Worm (Caenorhabditis elegans): Measurements from ENCODE around the gene srz-59.

DNA sequence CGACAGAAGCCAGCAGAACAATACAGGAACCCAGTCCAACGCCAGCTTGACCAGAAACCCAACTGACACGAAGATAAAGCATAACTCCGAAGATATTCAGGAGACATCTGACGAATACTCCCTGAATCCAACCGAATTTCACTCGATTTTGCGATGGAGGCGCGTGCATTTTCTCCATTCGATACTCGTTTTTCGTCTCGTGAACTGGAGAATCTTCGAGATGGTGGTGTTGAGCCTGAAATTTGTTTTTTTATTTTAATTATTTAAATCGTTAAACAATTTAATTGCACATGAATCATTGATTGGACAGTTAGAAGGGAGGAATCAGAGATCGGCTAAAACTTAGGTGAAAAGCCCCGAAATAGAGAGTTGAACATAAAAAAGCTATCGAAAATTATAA lies 17.5 kb upstream of the srz-59 start:
- TF ChIP-seq ztf-23 (GFP tag; IDR thresholded peaks at IDR 0.05), result no peak
- no peak for TF ChIP-seq T22C8.4 (GFP tag; IDR thresholded peaks at IDR 0.05)
- no peak for TF ChIP-seq tab-1 (GFP tag; IDR thresholded peaks at IDR 0.05)
- TF ChIP-seq ref-1 (GFP tag; conservative IDR thresholded peaks at IDR 0.05), result no peak
- TF ChIP-seq flt-1 (GFP tag; IDR thresholded peaks at IDR 0.05), result no peak
- no peak for TF ChIP-seq med-1 (GFP tag; optimal IDR thresholded peaks at IDR 0.05; ENCODE audit: insufficient read depth)
- no peak for TF ChIP-seq klf-2 (GFP tag; conservative IDR thresholded peaks at IDR 0.05)
- TF ChIP-seq ztf-29 (GFP tag; IDR thresholded peaks at IDR 0.05), result no peak
- TF ChIP-seq cog-1 (tag; optimal IDR thresholded peaks at IDR 0.05), result no peak
